Fruit fly (Drosophila melanogaster) Kc167 (cell line): Measurements from ENCODE around the gene pbl.

Source experiments
- Myc ChIP-seq: fragments of >200 bp; optimal IDR thresholded peaks from 2 replicates; lab custom pipeline; 2017; ENCODE audit warnings: missing external identifiers
- h ChIP-seq: fragments of >200 bp; optimal IDR thresholded peaks from 3 replicates; lab custom pipeline; 2018; ENCODE audit warnings: missing external identifiers

DNA sequence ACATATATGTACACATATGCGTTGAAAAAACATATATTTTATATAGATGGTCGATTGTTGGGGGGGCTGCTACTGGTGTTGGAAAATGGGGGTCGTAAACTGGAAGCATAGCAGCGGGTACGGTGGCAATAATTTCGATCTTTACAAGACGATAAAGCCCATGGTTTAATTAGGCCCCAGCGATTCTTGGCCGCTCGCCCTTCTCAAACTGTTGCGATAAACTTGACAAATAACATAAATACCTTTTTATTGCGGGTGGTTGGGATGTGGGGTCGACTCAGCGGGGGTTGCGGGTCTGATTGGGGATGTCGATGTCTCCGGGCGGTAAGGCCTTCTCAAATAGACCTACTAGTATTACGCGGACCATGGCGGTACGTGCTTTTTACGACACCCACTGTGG lies 26.9 kb upstream of the pbl start:
- TF ChIP-seq h (lab: Kevin White, UChicago) (no peak), Myc (no peak)
